Worm (Caenorhabditis elegans): ENCODE results near the gene cubn-1.

- TF ChIP-seq lin-39 (tag; optimal IDR thresholded peaks at IDR 0.05) (no peak), C34B4.2 (tag; optimal IDR thresholded peaks at IDR 0.05) (no peak), ceh-82 (tag; optimal IDR thresholded peaks at IDR 0.05) (no peak), nhr-76 (tag; optimal IDR thresholded peaks at IDR 0.05) (no peak)
Measured at ce11 chrV:12637764-12638502, 26.8 kb downstream of the cubn-1 start.
